Worm (Caenorhabditis elegans) whole organism, mixed stage, embryonic: ENCODE results near the gene F46F5.14.

Experiments
- blmp-1 ChIP-seq: fragments of 150-350 bp; optimal IDR thresholded peaks from 2 replicates; lab custom pipeline; 2014; ENCODE audit warnings: missing biosample characterization, missing genetic modification characterization
- ceh-39 ChIP-seq: fragments of 150-350 bp; optimal IDR thresholded peaks from 2 replicates; lab custom pipeline; 2014; ENCODE audit warnings: missing biosample characterization, missing genetic modification characterization
- ceh-43 ChIP-seq: fragments of 200-800 bp; sonication (Bioruptor generic); optimal IDR thresholded peaks from 2 replicates; lab custom pipeline; 2018; ENCODE audit warnings: mild to moderate bottlenecking, missing genetic modification characterization, moderate library complexity, missing compliant biosample characterization
- ceh-83 ChIP-seq: fragments of 200-800 bp; sonication (Bioruptor generic); optimal IDR thresholded peaks from 2 replicates; lab custom pipeline; 2018; ENCODE audit warnings: mild to moderate bottlenecking, missing genetic modification characterization, missing compliant biosample characterization
- ces-1 ChIP-seq: fragments of 150-350 bp; optimal IDR thresholded peaks from 2 replicates; lab custom pipeline; 2014; ENCODE audit warnings: missing biosample characterization, missing genetic modification reagents, missing genetic modification characterization
- cnd-1 ChIP-seq: fragments of 200-800 bp; sonication (Bioruptor generic); optimal IDR thresholded peaks from 2 replicates; lab custom pipeline; 2018; ENCODE audit warnings: mild to moderate bottlenecking, missing genetic modification characterization, missing compliant biosample characterization
- drap-1 ChIP-seq: fragments of 200-800 bp; sonication (Bioruptor generic); optimal IDR thresholded peaks from 3 replicates; lab custom pipeline; 2018; ENCODE audit warnings: mild to moderate bottlenecking, missing genetic modification characterization, missing compliant biosample characterization
- elt-1 ChIP-seq: sonication (generic microtip); optimal IDR thresholded peaks from 2 replicates; lab custom pipeline; 2017; ENCODE audit warnings: missing genetic modification characterization, mild to moderate bottlenecking, missing compliant biosample characterization, antibody characterized with exemption, moderate library complexity, borderline replicate concordance; ENCODE audit not compliant: insufficient read depth
- elt-3 ChIP-seq: fragments of 150-350 bp; optimal IDR thresholded peaks from 2 replicates; lab custom pipeline; 2014; ENCODE audit warnings: missing biosample characterization, missing genetic modification characterization
- flh-1 ChIP-seq: fragments of 200-800 bp; sonication (Bioruptor generic); optimal IDR thresholded peaks from 2 replicates; lab custom pipeline; 2018; ENCODE audit warnings: mild to moderate bottlenecking, missing genetic modification characterization, moderate library complexity, missing compliant biosample characterization
- ham-2 ChIP-seq: fragments of 200-800 bp; sonication (Bioruptor generic); optimal IDR thresholded peaks from 2 replicates; lab custom pipeline; 2018; ENCODE audit warnings: mild to moderate bottlenecking, missing genetic modification characterization, missing compliant biosample characterization
- hlh-1 ChIP-seq: fragments of 150-350 bp; optimal IDR thresholded peaks from 2 replicates; lab custom pipeline; 2014; ENCODE audit warnings: missing biosample characterization, missing genetic modification reagents, missing genetic modification characterization
- lin-13 ChIP-seq: fragments of 150-350 bp; optimal IDR thresholded peaks from 2 replicates; lab custom pipeline; 2014; ENCODE audit warnings: missing biosample characterization, missing genetic modification characterization
- lin-32 ChIP-seq: fragments of 200-800 bp; sonication (Bioruptor generic); optimal IDR thresholded peaks from 2 replicates; lab custom pipeline; 2018; ENCODE audit warnings: mild to moderate bottlenecking, missing genetic modification characterization, missing compliant biosample characterization
- lsy-2 ChIP-seq: fragments of 150-350 bp; optimal IDR thresholded peaks from 2 replicates; lab custom pipeline; 2014; ENCODE audit warnings: missing biosample characterization, missing genetic modification characterization
- mab-5 ChIP-seq: fragments of 150-350 bp; optimal IDR thresholded peaks from 2 replicates; lab custom pipeline; 2014; ENCODE audit warnings: missing biosample characterization, missing genetic modification characterization
- mls-2 ChIP-seq: sonication (generic microtip); optimal IDR thresholded peaks from 2 replicates; lab custom pipeline; 2016; ENCODE audit warnings: mild to moderate bottlenecking, missing genetic modification characterization, moderate library complexity, missing compliant biosample characterization
- nhr-12 ChIP-seq: fragments of 150-350 bp; optimal IDR thresholded peaks from 2 replicates; lab custom pipeline; 2014; ENCODE audit warnings: missing biosample characterization, missing genetic modification characterization
- nhr-2 ChIP-seq: fragments of 150-350 bp; optimal IDR thresholded peaks from 2 replicates; lab custom pipeline; 2014; ENCODE audit warnings: missing biosample characterization, missing genetic modification characterization
- nhr-237 ChIP-seq: fragments of 150-350 bp; optimal IDR thresholded peaks from 2 replicates; lab custom pipeline; 2014; ENCODE audit warnings: missing biosample characterization, missing genetic modification characterization
- nhr-28 ChIP-seq: fragments of 150-350 bp; optimal IDR thresholded peaks from 2 replicates; lab custom pipeline; 2014; ENCODE audit warnings: missing biosample characterization, missing genetic modification characterization
- nhr-76 ChIP-seq: sonication (generic microtip); optimal IDR thresholded peaks from 2 replicates; lab custom pipeline; 2017; ENCODE audit warnings: missing biosample characterization, missing genetic modification characterization
- pha-4 ChIP-seq: fragments of 150-350 bp; optimal IDR thresholded peaks from 2 replicates; lab custom pipeline; 2018; ENCODE audit warnings: missing biosample characterization, missing genetic modification reagents, missing genetic modification characterization
- sem-2 ChIP-seq: fragments of 200-800 bp; sonication (Bioruptor generic); optimal IDR thresholded peaks from 2 replicates; lab custom pipeline; 2018; ENCODE audit warnings: mild to moderate bottlenecking, missing genetic modification characterization, missing compliant biosample characterization
- snpc-4 ChIP-seq: fragments of 150-350 bp; optimal IDR thresholded peaks from 2 replicates; lab custom pipeline; 2014; ENCODE audit warnings: missing biosample characterization, missing genetic modification characterization
- sptf-1 ChIP-seq: sonication (generic microtip); optimal IDR thresholded peaks from 2 replicates; lab custom pipeline; 2017; ENCODE audit warnings: mild to moderate bottlenecking, missing genetic modification characterization, moderate library complexity, missing compliant biosample characterization
- tbx-8 ChIP-seq: fragments of 200-800 bp; sonication (Bioruptor generic); optimal IDR thresholded peaks from 2 replicates; lab custom pipeline; 2018; ENCODE audit warnings: mild to moderate bottlenecking, missing genetic modification characterization, moderate library complexity, missing compliant biosample characterization
- unc-120 ChIP-seq: sonication (generic microtip); optimal IDR thresholded peaks from 2 replicates; lab custom pipeline; 2017; ENCODE audit warnings: missing genetic modification characterization, missing compliant biosample characterization; ENCODE audit not compliant: poor library complexity, severe bottlenecking
- unc-39 ChIP-seq: fragments of 150-350 bp; optimal IDR thresholded peaks from 2 replicates; lab custom pipeline; 2014; ENCODE audit warnings: missing biosample characterization, missing genetic modification characterization
- unc-62 ChIP-seq: fragments of 150-350 bp; optimal IDR thresholded peaks from 2 replicates; lab custom pipeline; 2014; ENCODE audit warnings: missing biosample characterization, missing genetic modification reagents, missing genetic modification characterization
- zip-8 ChIP-seq: fragments of 150-350 bp; optimal IDR thresholded peaks from 2 replicates; lab custom pipeline; 2014; ENCODE audit warnings: missing biosample characterization, missing genetic modification characterization
- ztf-11 ChIP-seq: fragments of 150-350 bp; optimal IDR thresholded peaks from 2 replicates; lab custom pipeline; 2014; ENCODE audit warnings: missing biosample characterization, missing genetic modification characterization

F46F5.14 gene

DNA sequence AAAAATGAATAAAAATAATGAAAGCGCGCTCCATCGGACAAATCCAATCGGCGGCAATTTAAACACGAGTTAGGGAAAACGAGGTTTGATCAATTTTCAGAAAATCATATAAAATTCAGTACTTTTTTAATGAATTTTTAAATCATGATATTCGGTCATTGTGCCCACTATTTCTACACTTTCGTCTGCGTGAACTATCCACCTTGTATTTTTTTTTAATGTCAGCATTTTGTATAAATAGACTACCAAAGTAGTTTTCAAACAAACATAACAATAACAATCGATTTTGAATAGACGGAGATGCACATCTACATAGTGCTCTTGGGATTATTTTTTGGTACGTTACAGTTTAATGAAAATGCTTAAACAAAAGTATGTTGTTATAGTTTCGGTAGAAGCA, 11.7 kb upstream of the F46F5.14 start, which contains the start of gene F46F5.15:
TSS of gene F46F5.15 (plus strand) at position 301 of the 400 bp plus-strand sequence.
- TF ChIP-seq unc-39 (tag; lab: Kevin White, UChicago), result no peak
- no peak for TF ChIP-seq nhr-237 (tag; lab: Kevin White, UChicago)
- no peak for TF ChIP-seq snpc-4 (tag; lab: Kevin White, UChicago)
- TF ChIP-seq nhr-76 (tag; lab: Kevin White, UChicago), result no peak
- no peak for TF ChIP-seq blmp-1 (tag; lab: Kevin White, UChicago)
- no peak for TF ChIP-seq mab-5 (tag; lab: Kevin White, UChicago)
- TF ChIP-seq unc-120 (tag; lab: Kevin White, UChicago), result no peak
- no peak for TF ChIP-seq tbx-8 (GFP tag; lab: Kevin White, UChicago)
- TF ChIP-seq hlh-1 (tag; lab: Kevin White, UChicago), result no peak
- no peak for TF ChIP-seq lin-32 (GFP tag; lab: Kevin White, UChicago)
- TF ChIP-seq pha-4 (tag; lab: Kevin White, UChicago), result no peak
- TF ChIP-seq nhr-2 (tag; lab: Kevin White, UChicago), result no peak
- no peak for TF ChIP-seq unc-62
- TF ChIP-seq, all 35 proteins: peak for 0

- TF ChIP-seq ceh-43 (GFP tag; lab: Kevin White, UChicago), result no peak
- TF ChIP-seq elt-1, result no peak
- TF ChIP-seq zip-8 (tag; lab: Kevin White, UChicago), result no peak
- TF ChIP-seq nhr-12, result no peak
- no peak for TF ChIP-seq cnd-1 (tag; lab: Kevin White, UChicago)
- TF ChIP-seq nhr-28 (tag; lab: Kevin White, UChicago), result no peak
- no peak for TF ChIP-seq hlh-1 (tag; lab: Kevin White, UChicago)
- TF ChIP-seq lsy-2, result no peak
- TF ChIP-seq ceh-39 (tag; lab: Kevin White, UChicago), result no peak
- TF ChIP-seq tbx-8 (GFP tag; lab: Kevin White, UChicago), result no peak
- no peak for TF ChIP-seq ces-1
- TF ChIP-seq flh-1, result no peak
- TF ChIP-seq lin-32 (GFP tag; lab: Kevin White, UChicago), result no peak
- no peak for TF ChIP-seq sem-2 (GFP tag; lab: Kevin White, UChicago)
- TF ChIP-seq unc-39 (tag; lab: Kevin White, UChicago), result no peak
Observed at ce11 chrII:791828-792227, 8.0 kb upstream of the F46F5.14 start, which contains the start of gene F46F5.1. Gene F46F5.1, minus strand, starts transcription at chrII:791928.

ce11 chrII:796916-797315, 2.9 kb upstream of the F46F5.14 start:
- no peak for TF ChIP-seq ztf-11 (tag; lab: Kevin White, UChicago)
- no peak for TF ChIP-seq unc-62
- no peak for TF ChIP-seq blmp-1 (tag; lab: Kevin White, UChicago)
- no peak for TF ChIP-seq unc-120 (tag; lab: Kevin White, UChicago)
- TF ChIP-seq ham-2 (GFP tag; lab: Kevin White, UChicago), result no peak
- TF ChIP-seq nhr-237 (tag; lab: Kevin White, UChicago), result no peak
- no peak for TF ChIP-seq elt-1
- TF ChIP-seq ces-1, result no peak
- TF ChIP-seq unc-39 (tag; lab: Kevin White, UChicago), result no peak
- no peak for TF ChIP-seq pha-4 (tag; lab: Kevin White, UChicago)
- no peak for TF ChIP-seq nhr-12
- TF ChIP-seq ceh-39 (tag; lab: Kevin White, UChicago), result no peak
- no peak for TF ChIP-seq elt-3 (tag; lab: Kevin White, UChicago)
- TF ChIP-seq flh-1, result no peak
- TF ChIP-seq, all 35 proteins: peak for 0

- TF ChIP-seq mls-2 (no peak), blmp-1 (tag; lab: Kevin White, UChicago) (no peak), elt-1 (no peak), nhr-12 (no peak), nhr-28 (tag; lab: Kevin White, UChicago) (no peak), cnd-1 (tag; lab: Kevin White, UChicago) (no peak), ces-1 (no peak), drap-1 (no peak), nhr-76 (tag; lab: Kevin White, UChicago) (no peak), nhr-237 (tag; lab: Kevin White, UChicago) (no peak), ceh-83 (GFP tag; lab: Kevin White, UChicago) (no peak), unc-39 (tag; lab: Kevin White, UChicago) (no peak), nhr-2 (tag; lab: Kevin White, UChicago) (no peak), elt-3 (tag; lab: Kevin White, UChicago) (no peak), sptf-1 (tag; lab: Kevin White, UChicago) (no peak), ztf-11 (tag; lab: Kevin White, UChicago) (no peak), zip-8 (tag; lab: Kevin White, UChicago) (no peak), lin-13 (tag; lab: Kevin White, UChicago) (no peak)
Observed at ce11 chrII:797445-797844, 2.4 kb upstream of the F46F5.14 start.
